Worm (Caenorhabditis elegans) whole organism, L1 larva: Measurements from ENCODE around the gene Y57G7A.3.

ENCODE experiments used
- C34B4.2 ChIP-seq: sonication (generic microtip); optimal IDR thresholded peaks from 2 replicates; lab custom pipeline; 2017; ENCODE audit warnings: mild to moderate bottlenecking, missing genetic modification characterization, missing compliant biosample characterization
- ceh-82 ChIP-seq, 3 experiments: fragments of 150-350 bp in 1 of 3; sonication (generic microtip) in 2 of 3; optimal IDR thresholded peaks; 2 replicates each; lab custom pipeline; 2014 to 2017; ENCODE audit warnings: missing biosample characterization in 3 of 3, missing genetic modification characterization in 3 of 3
- isw-1 ChIP-seq: fragments of 200-800 bp; sonication (Bioruptor generic); IDR thresholded peaks from 2 replicates; pipeline ENCODE4 v1.3.6; 2022; ENCODE audit warnings: missing genetic modification characterization, missing compliant biosample characterization
- lin-39 ChIP-seq: fragments of 150-350 bp; optimal IDR thresholded peaks from 2 replicates; lab custom pipeline; 2014; ENCODE audit warnings: missing biosample characterization, missing genetic modification reagents, missing genetic modification characterization
- lir-3 ChIP-seq: sonication (generic microtip); optimal IDR thresholded peaks from 2 replicates; lab custom pipeline; 2016; ENCODE audit warnings: mild to moderate bottlenecking, missing genetic modification characterization, moderate library complexity, missing compliant biosample characterization; ENCODE audit not compliant: poor library complexity
- nhr-237 ChIP-seq: fragments of 150-350 bp; optimal IDR thresholded peaks from 2 replicates; lab custom pipeline; 2014; ENCODE audit warnings: missing biosample characterization, missing genetic modification characterization
- nhr-76 ChIP-seq: sonication (generic microtip); optimal IDR thresholded peaks from 2 replicates; lab custom pipeline; 2017; ENCODE audit warnings: missing biosample characterization, missing genetic modification characterization
- ztf-4 ChIP-seq: fragments of 150-350 bp; optimal IDR thresholded peaks from 2 replicates; lab custom pipeline; 2014; ENCODE audit warnings: missing biosample characterization, missing genetic modification characterization

DNA sequence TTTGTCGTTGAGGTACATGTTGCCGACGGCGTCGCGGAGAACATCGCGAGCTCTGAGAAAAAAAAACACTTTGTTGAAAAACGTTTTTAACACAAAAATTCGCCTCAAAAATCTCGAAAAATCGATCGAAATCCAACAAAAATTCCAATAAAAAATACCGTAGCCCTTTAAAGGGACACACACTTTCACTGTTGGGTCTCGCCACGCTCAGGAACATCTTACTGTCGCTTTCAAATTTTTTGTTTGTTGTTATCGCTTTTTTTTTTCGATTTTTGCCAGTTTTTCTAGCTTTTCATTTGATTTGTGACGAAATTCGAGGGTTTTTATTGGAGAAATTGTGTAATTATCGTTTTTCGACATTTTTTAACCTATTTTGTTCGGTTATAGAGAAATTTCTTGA is 21.0 kb downstream of the Y57G7A.3 start:
- no peak for TF ChIP-seq nhr-237 (tag; lab: Kevin White, UChicago)
- TF ChIP-seq nhr-76 = no peak
- TF ChIP-seq ceh-82 (tag; optimal IDR thresholded peaks at IDR 0.05; lab: Kevin White, UChicago) = no peak
- no peak for TF ChIP-seq ztf-4 (tag; lab: Kevin White, UChicago)
- TF ChIP-seq lir-3 (tag; lab: Kevin White, UChicago) = no peak
- TF ChIP-seq isw-1 (GFP tag; lab: Robert Waterston, UW) = no peak
- TF ChIP-seq lin-39 = no peak
- TF ChIP-seq C34B4.2 (tag; lab: Kevin White, UChicago) = no peak
